Fruit fly (Drosophila melanogaster) whole organism, wandering third instar larva: ENCODE data around the gene PK1-R.
A peak's percentile ranks its signal among the peaks of the same experiment; 100 is the strongest.

Experiments used
- Abd-B ChIP-seq: fragments of >200 bp; optimal IDR thresholded peaks from 2 replicates; lab custom pipeline; 2017; ENCODE audit warnings: missing biosample characterization, missing genetic modification characterization
- CG32264 ChIP-seq: fragments of 200-800 bp; sonication (Bioruptor generic); optimal IDR thresholded peaks from 2 replicates; lab custom pipeline; 2016; ENCODE audit warnings: missing biosample characterization, missing genetic modification characterization
- CG9705 ChIP-seq: fragments of 200-800 bp; sonication (Bioruptor generic); optimal IDR thresholded peaks from 2 replicates; lab custom pipeline; 2018; ENCODE audit warnings: missing biosample characterization, mild to moderate bottlenecking, missing genetic modification characterization
- CrebA ChIP-seq: fragments of 200-800 bp; sonication (Bioruptor generic); optimal IDR thresholded peaks from 2 replicates; lab custom pipeline; 2016; ENCODE audit warnings: missing biosample characterization, mild to moderate bottlenecking, missing genetic modification characterization, borderline replicate concordance
- Dfd ChIP-seq: fragments of >200 bp; optimal IDR thresholded peaks from 2 replicates; lab custom pipeline; 2017; ENCODE audit warnings: missing biosample characterization, missing genetic modification characterization
- Dif ChIP-seq: fragments of 200-275, 200-300 bp; sonication (Bioruptor generic); optimal IDR thresholded peaks from 2 replicates; lab custom pipeline; 2018; ENCODE audit warnings: missing biosample characterization, missing genetic modification characterization; ENCODE audit not compliant: partially characterized antibody
- GATAd ChIP-seq: sonication (Bioruptor generic); optimal IDR thresholded peaks from 2 replicates; lab custom pipeline; 2016; ENCODE audit warnings: missing biosample characterization, missing genetic modification characterization
- HLH106 ChIP-seq: fragments of 200-800 bp; optimal IDR thresholded peaks from 3 replicates; lab custom pipeline; 2019; ENCODE audit warnings: missing biosample characterization, mild to moderate bottlenecking, missing genetic modification characterization, moderate library complexity
- Hnf4 ChIP-seq: fragments of 200-800 bp; sonication (Bioruptor generic); optimal IDR thresholded peaks from 2 replicates; lab custom pipeline; 2016; ENCODE audit warnings: missing biosample characterization, mild to moderate bottlenecking, missing genetic modification characterization
- Hr78 ChIP-seq: fragments of >200 bp; optimal IDR thresholded peaks from 2 replicates; lab custom pipeline; 2017; ENCODE audit warnings: missing biosample characterization, missing genetic modification characterization
- Hr83 ChIP-seq: fragments of 200-300 bp; sonication (Bioruptor generic); optimal IDR thresholded peaks from 2 replicates; lab custom pipeline; 2016; ENCODE audit warnings: missing biosample characterization, mild to moderate bottlenecking, missing genetic modification characterization, moderate library complexity; ENCODE audit not compliant: poor library complexity, severe bottlenecking
- Jra ChIP-seq: sonication (Bioruptor generic); optimal IDR thresholded peaks from 2 replicates; lab custom pipeline; 2016; ENCODE audit warnings: missing biosample characterization, missing genetic modification characterization
- Mio ChIP-seq: sonication (Bioruptor generic); optimal IDR thresholded peaks from 2 replicates; lab custom pipeline; 2016; ENCODE audit warnings: missing biosample characterization, missing genetic modification characterization
- N ChIP-seq: fragments of >200 bp; optimal IDR thresholded peaks from 2 replicates; lab custom pipeline; 2018; ENCODE audit warnings: missing biosample characterization, missing external identifiers, missing genetic modification characterization
- Rel ChIP-seq, 2 experiments: fragments of 200-800 bp; sonication (Bioruptor generic) in 1 of 2; optimal IDR thresholded peaks; 2 replicates in 1 of 2; 3 replicates in 1 of 2; lab custom pipeline; 2016 to 2019; ENCODE audit warnings: mild to moderate bottlenecking in 2 of 2, missing biosample characterization in 2 of 2, missing genetic modification characterization in 2 of 2, moderate library complexity in 1 of 2
- Sp1 ChIP-seq: fragments of 200-800 bp; sonication (Bioruptor generic); optimal IDR thresholded peaks from 3 replicates; lab custom pipeline; 2019; ENCODE audit warnings: missing biosample characterization, mild to moderate bottlenecking, missing genetic modification characterization, moderate library complexity
- Vsx2 ChIP-seq: fragments of 200-300, 225-300 bp; sonication (Bioruptor generic); optimal IDR thresholded peaks from 2 replicates; lab custom pipeline; 2018; ENCODE audit warnings: missing biosample characterization, missing genetic modification characterization; ENCODE audit not compliant: partially characterized antibody
- br ChIP-seq: fragments of 200-800 bp; sonication (Bioruptor generic); optimal IDR thresholded peaks from 2 replicates; lab custom pipeline; 2016; ENCODE audit warnings: missing biosample characterization, missing genetic modification characterization
- brk ChIP-seq: fragments of 200-800 bp; sonication (Bioruptor generic); optimal IDR thresholded peaks from 2 replicates; lab custom pipeline; 2016; ENCODE audit warnings: missing biosample characterization, mild to moderate bottlenecking, missing genetic modification characterization
- dl ChIP-seq, 2 experiments: fragments of 175-275, 200-275 bp in 1 of 2; fragments of 200-275 bp in 1 of 2; sonication (Bioruptor generic); optimal IDR thresholded peaks; lab custom pipeline; 2018; ENCODE audit warnings: mild to moderate bottlenecking in 2 of 2, missing biosample characterization in 2 of 2, missing genetic modification characterization in 2 of 2, moderate library complexity in 2 of 2; ENCODE audit not compliant: partially characterized antibody in 2 of 2, insufficient read depth in 1 of 2
- dmrt93B ChIP-seq: fragments of 200-800 bp; sonication (Bioruptor generic); optimal IDR thresholded peaks from 2 replicates; lab custom pipeline; 2018; ENCODE audit warnings: missing biosample characterization, mild to moderate bottlenecking, missing genetic modification characterization
- dsf ChIP-seq: sonication (Bioruptor generic); optimal IDR thresholded peaks from 2 replicates; lab custom pipeline; 2016; ENCODE audit warnings: missing biosample characterization, missing genetic modification characterization, borderline replicate concordance
- ey ChIP-seq: fragments of 200-800 bp; sonication (Bioruptor generic); optimal IDR thresholded peaks from 2 replicates; lab custom pipeline; 2016; ENCODE audit warnings: missing biosample characterization, missing genetic modification characterization
- foxo ChIP-seq, 2 experiments: fragments of 200-800 bp; sonication (Bioruptor generic); optimal IDR thresholded peaks; 2 replicates in 1 of 2; 3 replicates in 1 of 2; lab custom pipeline; 2016 to 2017; ENCODE audit warnings: missing biosample characterization in 2 of 2, missing genetic modification characterization in 2 of 2
- fru ChIP-seq: fragments of 200-800 bp; sonication (Bioruptor generic); optimal IDR thresholded peaks from 3 replicates; lab custom pipeline; 2016; ENCODE audit warnings: missing biosample characterization, mild to moderate bottlenecking, missing genetic modification characterization
- jim ChIP-seq: fragments of 175-275, 200-325 bp; sonication (Bioruptor generic); optimal IDR thresholded peaks from 2 replicates; lab custom pipeline; 2016; ENCODE audit warnings: missing biosample characterization, mild to moderate bottlenecking, missing genetic modification characterization
- lola ChIP-seq: fragments of >200 bp; optimal IDR thresholded peaks from 2 replicates; lab custom pipeline; 2017; ENCODE audit warnings: missing biosample characterization, missing genetic modification characterization
- pan ChIP-seq: fragments of >200 bp; optimal IDR thresholded peaks from 2 replicates; lab custom pipeline; 2017
- rgr ChIP-seq: fragments of 200-800 bp; sonication (Bioruptor generic); optimal IDR thresholded peaks from 3 replicates; lab custom pipeline; 2016; ENCODE audit warnings: missing biosample characterization, mild to moderate bottlenecking, missing genetic modification characterization
- sage ChIP-seq: fragments of 200-800 bp; sonication (Bioruptor generic); optimal IDR thresholded peaks from 2 replicates; lab custom pipeline; 2016; ENCODE audit warnings: missing biosample characterization, mild to moderate bottlenecking, missing genetic modification characterization
- sv ChIP-seq: fragments of 200-800 bp; sonication (Bioruptor generic); optimal IDR thresholded peaks from 3 replicates; lab custom pipeline; 2016; ENCODE audit warnings: missing biosample characterization, missing genetic modification characterization
- tai ChIP-seq: sonication (Bioruptor generic); optimal IDR thresholded peaks from 2 replicates; lab custom pipeline; 2016; ENCODE audit warnings: missing biosample characterization, missing genetic modification characterization
- usp ChIP-seq: fragments of >200 bp; optimal IDR thresholded peaks from 2 replicates; lab custom pipeline; 2017; ENCODE audit warnings: missing biosample characterization, missing genetic modification characterization
- woc ChIP-seq: sonication (Bioruptor generic); optimal IDR thresholded peaks from 2 replicates; lab custom pipeline; 2016; ENCODE audit warnings: missing biosample characterization, mild to moderate bottlenecking, missing genetic modification characterization

The PK1-R gene

DNA sequence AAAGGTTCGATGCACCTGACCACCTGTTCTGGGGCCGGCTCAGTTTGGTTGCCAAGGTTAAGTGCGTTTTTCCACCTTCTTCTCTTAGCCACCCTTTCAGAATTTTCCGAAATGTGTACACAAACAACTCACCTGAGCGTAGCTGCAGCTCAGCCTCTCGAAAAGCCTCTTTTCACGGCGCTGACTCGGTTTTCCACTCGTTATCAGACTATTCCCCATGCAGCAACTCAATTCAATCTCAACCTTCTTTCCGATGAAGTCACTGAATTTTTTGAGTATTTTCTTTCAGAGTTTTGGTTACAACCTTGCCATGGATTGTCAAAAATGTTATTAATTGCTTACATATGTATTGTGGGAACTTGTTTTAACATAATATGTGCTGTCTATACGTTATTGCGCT, 4.7 kb upstream of the PK1-R start:
- TF ChIP-seq pan, result no peak
- no peak for TF ChIP-seq fru (GFP tag; lab: Kevin White, UChicago)
- no peak for TF ChIP-seq lola
- no peak for TF ChIP-seq GATAd (GFP tag; lab: Kevin White, UChicago)
- no peak for TF ChIP-seq sage (GFP tag; lab: Kevin White, UChicago)
- TF ChIP-seq CrebA, result no peak
- TF ChIP-seq Hr78 (GFP tag; lab: Kevin White, UChicago), result no peak
- no peak for TF ChIP-seq br (GFP tag; lab: Kevin White, UChicago)
- no peak for TF ChIP-seq dl (GFP tag; optimal IDR thresholded peaks at IDR 0.05; lab: Kevin White, UChicago; ENCODE audit: insufficient read depth in 1 of 2, partially characterized antibody in 2 of 2)
- TF ChIP-seq Sp1, result no peak
- no peak for TF ChIP-seq CG32264 (GFP tag; lab: Kevin White, UChicago)
- no peak for TF ChIP-seq woc (GFP tag; lab: Kevin White, UChicago)
- no peak for TF ChIP-seq tai (GFP tag; lab: Kevin White, UChicago)
- no peak for TF ChIP-seq Hr83 (GFP tag; lab: Kevin White, UChicago)
- TF ChIP-seq CG9705, result no peak

DNA sequence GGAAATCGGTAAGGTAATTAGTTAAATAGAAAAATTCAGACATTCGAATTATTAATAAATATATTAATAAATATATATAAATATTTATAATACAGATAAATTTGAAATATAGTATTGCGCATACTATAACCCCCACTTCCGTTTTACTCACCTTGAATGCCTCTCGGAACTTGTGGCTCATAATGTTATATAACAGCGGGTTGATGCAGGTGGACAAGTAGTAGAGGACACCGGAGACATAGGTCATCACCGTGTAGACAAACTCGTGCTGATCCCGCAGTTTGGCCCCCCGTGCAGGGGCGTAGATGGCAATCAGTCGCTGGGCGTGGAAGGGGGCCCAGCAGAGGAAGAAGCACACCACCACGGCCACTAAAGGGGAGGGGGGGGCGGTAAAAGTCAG, 2.0 kb downstream of the PK1-R start:
- TF ChIP-seq pan (no peak), Mio (GFP tag; lab: Kevin White, UChicago) (no peak), dsf (GFP tag; lab: Kevin White, UChicago) (no peak), brk (GFP tag; lab: Kevin White, UChicago) (no peak), tai (GFP tag; lab: Kevin White, UChicago) (no peak), Dfd (no peak), fru (GFP tag; lab: Kevin White, UChicago) (no peak), dmrt93B (no peak), CG9705 (no peak), dl (GFP tag; optimal IDR thresholded peaks at IDR 0.05; lab: Kevin White, UChicago; ENCODE audit: insufficient read depth in 1 of 2, partially characterized antibody in 2 of 2) (no peak), sv (GFP tag; lab: Kevin White, UChicago) (no peak)

DNA sequence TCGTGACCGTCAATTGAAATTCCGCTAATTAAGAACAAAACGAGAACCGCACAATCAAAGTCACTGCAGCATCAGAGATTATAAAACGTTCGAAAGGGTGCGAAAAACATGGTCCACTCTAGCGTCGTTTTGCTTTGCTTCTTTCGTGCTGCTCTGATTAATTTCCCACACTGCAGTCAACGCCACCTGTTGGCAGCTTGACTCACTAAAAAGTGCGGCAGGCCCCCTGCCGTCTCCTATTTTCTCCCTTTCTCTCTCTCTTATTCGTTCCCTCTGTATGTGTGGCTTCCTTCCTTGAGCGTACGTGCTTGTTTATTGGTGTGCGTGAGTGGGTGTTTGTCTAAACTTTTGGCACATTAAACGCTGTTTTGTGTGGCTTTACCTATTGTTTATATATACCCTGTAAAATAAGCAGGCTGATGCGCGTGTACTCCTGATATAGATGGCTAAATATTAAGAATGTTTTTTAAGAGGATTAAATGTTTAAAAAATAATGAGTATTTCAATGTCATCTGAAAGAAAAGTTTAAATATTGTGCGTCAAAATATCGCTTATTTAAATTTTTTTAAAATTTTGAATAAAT, 4.3 kb downstream of the PK1-R start:
- no peak for TF ChIP-seq CrebA
- no peak for TF ChIP-seq usp (GFP tag; lab: Kevin White, UChicago)
- TF ChIP-seq Hnf4, result no peak
- peak; percentile 48 for TF ChIP-seq Dif (GFP tag; lab: Kevin White, UChicago)
- TF ChIP-seq Vsx2, result peak; percentile 57
- TF ChIP-seq tai (GFP tag; lab: Kevin White, UChicago), result peak; percentile 3
- no peak for TF ChIP-seq sv (GFP tag; lab: Kevin White, UChicago)

DNA sequence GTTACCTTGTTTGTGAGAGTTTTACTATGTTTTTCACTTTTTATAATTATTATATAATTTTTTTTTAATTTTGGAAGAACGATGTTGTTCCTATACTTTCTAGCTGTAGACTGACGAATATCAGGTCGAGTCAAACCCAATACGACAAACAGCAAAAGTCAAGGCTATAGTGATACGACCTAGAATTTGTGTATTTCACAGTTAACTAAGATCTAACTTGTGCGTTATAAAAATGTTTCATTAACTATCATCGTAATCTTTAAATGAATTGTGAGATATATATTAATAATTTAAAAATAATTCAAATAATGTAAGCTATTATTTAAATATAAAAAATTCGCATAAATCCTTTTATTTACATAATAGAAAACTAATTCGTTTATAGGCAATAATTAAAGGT, 4.9 kb downstream of the PK1-R start, which contains the start of gene CG9920:
Gene CG9920, minus strand, starts transcription at position 101 of the 400 bp plus-strand sequence.
- no peak for TF ChIP-seq foxo (GFP tag; optimal IDR thresholded peaks at IDR 0.05; lab: Kevin White, UChicago)
- no peak for TF ChIP-seq ey (GFP tag; lab: Kevin White, UChicago)
- TF ChIP-seq Dif (GFP tag; lab: Kevin White, UChicago), result no peak
- no peak for TF ChIP-seq Mio (GFP tag; lab: Kevin White, UChicago)
- no peak for TF ChIP-seq jim (GFP tag; lab: Kevin White, UChicago)
- TF ChIP-seq dl (GFP tag; optimal IDR thresholded peaks at IDR 0.05; lab: Kevin White, UChicago; ENCODE audit: insufficient read depth in 1 of 2, partially characterized antibody in 2 of 2), result no peak
- TF ChIP-seq Hr83 (GFP tag; lab: Kevin White, UChicago), result no peak
- TF ChIP-seq rgr (GFP tag; lab: Kevin White, UChicago), result no peak
- TF ChIP-seq br (GFP tag; lab: Kevin White, UChicago), result no peak
- no peak for TF ChIP-seq Abd-B
- no peak for TF ChIP-seq tai (GFP tag; lab: Kevin White, UChicago)
- no peak for TF ChIP-seq Hr78 (GFP tag; lab: Kevin White, UChicago)
- no peak for TF ChIP-seq CrebA
- TF ChIP-seq pan, result no peak

DNA sequence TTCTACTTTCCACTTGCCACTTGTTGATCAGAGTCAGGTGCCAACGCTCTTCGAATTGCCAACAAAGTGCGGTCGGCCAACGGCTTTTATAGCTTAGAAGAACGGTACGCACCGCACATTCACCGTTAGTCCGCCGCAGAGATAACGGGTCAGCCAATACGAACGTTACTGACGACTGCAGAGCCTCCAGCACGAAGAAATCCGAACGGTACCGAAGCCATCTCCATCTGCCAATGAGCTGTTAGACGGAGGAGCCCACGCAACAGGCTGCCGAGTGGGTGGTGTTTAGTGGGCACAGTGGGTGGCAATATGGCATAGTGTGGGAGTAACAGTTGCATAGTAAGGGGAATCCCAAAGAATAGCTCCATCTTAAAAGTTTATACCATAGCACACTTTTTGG, 6.1 kb downstream of the PK1-R start, which contains the start of gene CCHa1:
Gene CCHa1, minus strand, starts transcription at position 44 of the 400 bp plus-strand sequence.
- TF ChIP-seq brk (GFP tag; lab: Kevin White, UChicago) (no peak), Jra (no peak), Sp1 (no peak), jim (GFP tag; lab: Kevin White, UChicago) (no peak), woc (GFP tag; lab: Kevin White, UChicago) (no peak), Mio (GFP tag; lab: Kevin White, UChicago) (no peak), CG9705 (no peak), N (GFP tag; lab: Kevin White, UChicago) (no peak), HLH106 (tag; lab: Kevin White, UChicago) (no peak), Dfd (no peak), ey (GFP tag; lab: Kevin White, UChicago) (no peak), Abd-B (no peak), dl (GFP tag; optimal IDR thresholded peaks at IDR 0.05; lab: Kevin White, UChicago; ENCODE audit: insufficient read depth in 1 of 2, partially characterized antibody in 2 of 2) (no peak), Rel (GFP tag; optimal IDR thresholded peaks at IDR 0.05; lab: Kevin White, UChicago) (no peak), Rel (tag; optimal IDR thresholded peaks at IDR 0.05; lab: Kevin White, UChicago) (no peak), Vsx2 (no peak)
